Fruit fly (Drosophila melanogaster): ENCODE data around the gene CG43083.

The CG43083 gene

DNA sequence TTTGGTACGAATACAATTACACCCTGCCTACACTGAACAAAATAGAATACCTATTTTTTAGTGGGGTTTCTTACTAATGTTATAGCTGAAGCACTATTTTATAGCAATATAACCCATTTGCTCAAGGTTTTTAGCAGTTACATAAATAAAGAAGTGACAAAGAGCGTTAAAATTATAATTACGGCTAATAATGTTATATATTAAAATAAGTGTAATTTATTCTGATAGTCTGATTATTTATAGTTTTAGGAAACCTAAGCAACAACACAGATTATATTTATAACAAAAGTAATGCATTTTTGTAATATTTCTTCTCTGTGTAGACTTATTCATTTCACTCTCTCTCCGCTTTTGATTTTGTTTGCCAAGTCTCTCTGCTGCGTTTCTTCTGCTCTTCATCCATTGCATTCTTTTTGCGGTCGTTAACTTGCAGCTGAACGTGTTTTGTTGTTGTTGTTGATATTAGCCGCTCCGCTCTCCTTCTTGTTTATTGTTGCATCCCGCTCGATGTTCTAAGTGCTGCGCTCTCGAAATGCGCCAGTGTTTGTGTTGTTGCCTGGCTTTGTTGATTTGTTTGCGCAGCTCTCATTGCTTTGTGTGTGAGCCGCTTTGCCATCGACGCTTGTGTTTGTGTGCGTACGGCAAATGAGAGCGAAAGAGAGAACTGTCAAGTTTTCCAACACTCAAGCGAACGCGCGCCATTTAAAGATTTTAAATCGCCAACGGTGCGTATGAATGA, 22.5 kb upstream of the CG43083 start:
- TF ChIP-seq Myc (optimal IDR thresholded peaks at IDR 0.05) (no peak), Sin3A (optimal IDR thresholded peaks at IDR 0.05) (no peak), psq (optimal IDR thresholded peaks at IDR 0.05) (no peak)

- no peak for TF ChIP-seq Sin3A (optimal IDR thresholded peaks at IDR 0.05)
- TF ChIP-seq Myc (optimal IDR thresholded peaks at IDR 0.05): no peak
- no peak for TF ChIP-seq psq (optimal IDR thresholded peaks at IDR 0.05)
- no peak for TF ChIP-seq insv (optimal IDR thresholded peaks at IDR 0.05)
- TF ChIP-seq ttk (optimal IDR thresholded peaks at IDR 0.05): no peak
- no peak for TF ChIP-seq h (optimal IDR thresholded peaks at IDR 0.05)
These were observed 21.1 kb upstream of the CG43083 start for dm6 chr3L:15627295-15627694.

- TF ChIP-seq psq (optimal IDR thresholded peaks at IDR 0.05) (no peak), Sin3A (optimal IDR thresholded peaks at IDR 0.05) (no peak), Myc (optimal IDR thresholded peaks at IDR 0.05) (no peak), ttk (optimal IDR thresholded peaks at IDR 0.05) (no peak), insv (optimal IDR thresholded peaks at IDR 0.05) (no peak), h (optimal IDR thresholded peaks at IDR 0.05) (no peak)
These were observed 17.3 kb upstream of the CG43083 start for dm6 chr3L:15631067-15631466.

DNA sequence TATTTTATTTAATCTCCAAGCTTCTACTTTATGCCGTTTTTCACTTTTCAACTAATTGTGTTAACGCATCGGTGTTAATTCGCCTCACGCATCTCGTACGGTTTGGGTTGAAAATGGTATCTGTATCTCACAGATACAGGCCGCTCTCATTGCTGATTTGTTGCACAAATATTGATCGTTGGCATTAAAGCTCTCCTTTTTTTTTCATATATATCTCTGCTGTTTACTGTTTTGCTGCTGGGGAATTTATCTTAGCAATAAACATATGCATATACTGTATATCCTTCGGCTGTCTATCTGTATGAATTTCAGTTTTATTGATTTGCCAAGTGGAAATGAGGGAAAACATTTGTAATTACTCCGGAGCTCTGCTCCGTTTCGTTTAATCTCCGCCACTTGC, 15.7 kb upstream of the CG43083 start:
- no peak for TF ChIP-seq psq (optimal IDR thresholded peaks at IDR 0.05)
- no peak for TF ChIP-seq Sin3A (optimal IDR thresholded peaks at IDR 0.05)
- TF ChIP-seq Myc (optimal IDR thresholded peaks at IDR 0.05): no peak
- TF ChIP-seq h (optimal IDR thresholded peaks at IDR 0.05): no peak
- no peak for TF ChIP-seq ttk (optimal IDR thresholded peaks at IDR 0.05)

DNA sequence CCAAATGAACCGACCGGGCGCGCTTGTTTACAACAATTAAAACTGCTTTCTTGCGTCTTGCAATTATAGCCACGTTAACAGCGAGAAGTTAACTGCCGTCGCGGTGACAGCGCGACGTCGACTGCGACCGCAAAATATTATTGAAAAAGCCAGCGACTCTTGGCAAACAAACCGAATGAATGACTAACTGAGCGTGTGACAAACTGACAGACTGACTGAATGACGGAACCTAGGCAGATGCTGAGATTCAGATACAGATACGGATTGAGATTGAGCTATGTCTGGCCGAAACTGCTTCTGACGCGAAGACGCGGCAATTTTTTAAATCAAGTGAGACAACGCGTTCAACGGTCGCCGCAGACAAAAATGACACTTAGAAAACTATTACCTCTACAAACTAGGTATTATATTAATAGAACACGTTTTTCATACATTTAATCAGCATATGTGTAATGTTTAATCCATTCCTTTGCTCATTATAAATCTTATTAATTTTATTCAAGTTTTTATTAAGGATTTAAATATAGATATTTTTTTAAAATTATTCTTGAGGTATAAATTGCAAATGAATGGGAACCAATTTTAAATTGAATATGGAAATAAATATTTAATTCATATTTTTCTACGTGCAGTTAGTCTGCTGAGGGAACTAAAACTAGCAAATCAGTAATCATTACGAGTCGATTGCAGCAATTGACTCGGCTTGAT, 13.8 kb upstream of the CG43083 start:
- no peak for TF ChIP-seq insv (optimal IDR thresholded peaks at IDR 0.05)

- no peak for TF ChIP-seq Myc (optimal IDR thresholded peaks at IDR 0.05)
- TF ChIP-seq ttk (optimal IDR thresholded peaks at IDR 0.05): no peak
- TF ChIP-seq insv (optimal IDR thresholded peaks at IDR 0.05): no peak
- no peak for TF ChIP-seq psq (optimal IDR thresholded peaks at IDR 0.05)
- TF ChIP-seq h (optimal IDR thresholded peaks at IDR 0.05): no peak
- TF ChIP-seq Sin3A (optimal IDR thresholded peaks at IDR 0.05): no peak
These were observed 12.0 kb upstream of the CG43083 start for dm6 chr3L:15636359-15636758.

DNA sequence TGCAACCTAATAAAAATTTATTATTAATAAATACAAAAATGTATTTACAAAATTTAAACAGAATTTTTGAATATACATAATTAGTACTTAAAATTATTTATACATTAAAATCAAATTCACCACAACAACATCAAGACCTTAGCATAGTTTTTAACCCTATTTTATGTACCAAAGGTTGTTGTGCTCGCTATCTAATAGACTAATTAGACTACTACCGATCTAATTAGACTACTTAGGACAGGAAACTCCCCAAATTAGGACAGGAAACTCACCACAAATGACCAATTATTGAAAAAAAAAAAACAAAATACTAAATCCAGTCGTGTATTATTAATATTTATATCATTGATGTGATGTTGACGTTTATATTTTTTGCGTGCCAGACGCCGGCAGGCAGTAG, 11.4 kb upstream of the CG43083 start:
- TF ChIP-seq Sin3A (optimal IDR thresholded peaks at IDR 0.05) (no peak), Myc (optimal IDR thresholded peaks at IDR 0.05) (no peak), psq (optimal IDR thresholded peaks at IDR 0.05) (no peak), ttk (optimal IDR thresholded peaks at IDR 0.05) (no peak), h (optimal IDR thresholded peaks at IDR 0.05) (no peak)

- TF ChIP-seq psq (optimal IDR thresholded peaks at IDR 0.05): no peak
- no peak for TF ChIP-seq ttk (optimal IDR thresholded peaks at IDR 0.05)
- no peak for TF ChIP-seq h (optimal IDR thresholded peaks at IDR 0.05)
- no peak for TF ChIP-seq insv (optimal IDR thresholded peaks at IDR 0.05)
- no peak for TF ChIP-seq Myc (optimal IDR thresholded peaks at IDR 0.05)
- TF ChIP-seq Sin3A (optimal IDR thresholded peaks at IDR 0.05): no peak
These were observed 10.8 kb upstream of the CG43083 start for dm6 chr3L:15637618-15638017.

DNA sequence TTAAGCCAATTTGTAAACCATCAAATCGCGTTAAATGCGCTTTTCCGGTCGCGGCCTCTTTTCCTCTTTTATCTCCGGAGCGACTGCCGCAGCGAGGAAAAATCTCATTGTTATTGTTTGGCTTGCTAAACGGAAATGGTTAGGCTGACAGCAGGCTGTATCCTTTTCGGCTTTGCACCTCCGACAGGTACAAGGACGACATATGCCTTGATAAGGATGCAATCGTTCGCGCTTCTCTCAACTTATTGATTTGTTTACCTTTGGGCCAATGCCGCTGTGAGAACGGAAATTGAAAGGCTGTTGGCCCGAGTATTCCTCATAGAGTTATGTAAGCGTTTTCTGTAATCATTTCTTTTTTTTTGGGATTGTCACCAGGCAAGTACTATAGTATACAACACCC, 9.8 kb upstream of the CG43083 start:
- TF ChIP-seq Sin3A (optimal IDR thresholded peaks at IDR 0.05): no peak
- TF ChIP-seq h (optimal IDR thresholded peaks at IDR 0.05): no peak
- no peak for TF ChIP-seq psq (optimal IDR thresholded peaks at IDR 0.05)
- no peak for TF ChIP-seq insv (optimal IDR thresholded peaks at IDR 0.05)
- no peak for TF ChIP-seq ttk (optimal IDR thresholded peaks at IDR 0.05)
- no peak for TF ChIP-seq Myc (optimal IDR thresholded peaks at IDR 0.05)

dm6 chr3L:15639978-15640377, 8.4 kb upstream of the CG43083 start:
- TF ChIP-seq Sin3A (optimal IDR thresholded peaks at IDR 0.05) (no peak), Myc (optimal IDR thresholded peaks at IDR 0.05) (no peak), ttk (optimal IDR thresholded peaks at IDR 0.05) (no peak), insv (optimal IDR thresholded peaks at IDR 0.05) (no peak), h (optimal IDR thresholded peaks at IDR 0.05) (no peak), psq (optimal IDR thresholded peaks at IDR 0.05) (no peak)

DNA sequence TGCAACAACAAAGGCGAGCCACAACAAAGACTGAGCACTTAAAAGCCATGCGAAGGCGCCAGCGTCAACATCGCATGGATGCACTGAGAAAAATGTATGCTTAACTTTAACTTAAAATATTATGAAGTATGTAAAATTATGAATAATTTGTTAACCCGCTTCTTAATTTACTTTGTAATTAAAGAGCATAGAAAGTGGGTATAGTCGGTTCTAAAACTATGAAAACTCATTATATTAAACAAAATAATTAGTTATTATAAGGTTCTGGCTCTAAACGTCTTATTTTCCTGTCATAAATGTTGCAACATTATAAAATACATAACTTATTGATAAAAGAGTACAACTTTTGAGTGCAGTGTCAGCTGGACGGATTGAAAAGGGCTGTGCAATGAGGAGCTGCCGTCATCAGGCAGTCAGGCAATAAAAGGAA, 6.8 kb upstream of the CG43083 start:
- TF ChIP-seq Myc (optimal IDR thresholded peaks at IDR 0.05) (no peak), h (optimal IDR thresholded peaks at IDR 0.05) (no peak), psq (optimal IDR thresholded peaks at IDR 0.05) (no peak), insv (optimal IDR thresholded peaks at IDR 0.05) (no peak), ttk (optimal IDR thresholded peaks at IDR 0.05) (no peak), Sin3A (optimal IDR thresholded peaks at IDR 0.05) (no peak)

DNA sequence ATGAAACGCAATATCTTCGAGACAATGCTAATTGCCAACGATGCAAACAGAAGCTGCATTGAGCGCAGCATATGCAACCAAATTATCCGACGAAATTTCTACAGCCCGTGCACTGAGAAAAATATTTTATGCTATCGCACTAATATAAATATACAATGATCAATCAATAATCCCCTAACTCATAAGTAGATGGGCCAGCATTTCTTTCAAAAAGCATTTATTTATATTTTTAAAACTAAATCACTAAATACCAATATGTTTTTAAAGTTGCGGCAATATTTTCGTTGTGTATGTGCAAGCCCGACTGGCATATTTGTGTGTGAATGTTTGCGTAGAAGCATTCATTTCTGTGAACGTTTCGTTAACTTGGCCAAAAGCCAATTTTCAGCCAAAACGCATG, 2.2 kb upstream of the CG43083 start:
- TF ChIP-seq ttk (optimal IDR thresholded peaks at IDR 0.05): no peak
- TF ChIP-seq h (optimal IDR thresholded peaks at IDR 0.05): no peak
- no peak for TF ChIP-seq Myc (optimal IDR thresholded peaks at IDR 0.05)
- TF ChIP-seq psq (optimal IDR thresholded peaks at IDR 0.05): no peak
- no peak for TF ChIP-seq insv (optimal IDR thresholded peaks at IDR 0.05)
- no peak for TF ChIP-seq Sin3A (optimal IDR thresholded peaks at IDR 0.05)

DNA sequence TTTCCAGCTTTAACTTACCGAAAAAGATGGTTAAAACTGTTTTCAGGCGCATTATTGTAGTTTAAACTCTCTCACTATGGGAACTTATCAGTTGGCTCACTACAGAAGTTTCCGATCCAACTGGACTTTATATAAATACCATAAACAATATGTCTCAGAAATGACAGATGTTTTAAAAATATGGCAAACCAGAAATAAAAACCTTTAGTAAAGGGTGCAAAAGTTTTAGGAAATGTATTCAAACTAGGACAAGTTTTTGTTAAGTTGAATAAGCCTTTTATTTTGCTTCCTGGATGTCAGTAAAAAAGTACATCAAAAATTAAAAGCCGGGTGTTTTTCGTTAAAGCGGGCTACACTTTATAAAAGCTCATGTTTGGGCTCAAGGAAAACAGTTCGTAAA, 1.2 kb downstream of the CG43083 start, which contains the start of the genes Eig71Ea and Eig71Eb:
Gene Eig71Ea, minus strand, starts transcription at position 101 of the 400 bp plus-strand sequence.
Gene Eig71Eb, plus strand, starts transcription at position 376 of the 400 bp plus-strand sequence.
- no peak for TF ChIP-seq insv (optimal IDR thresholded peaks at IDR 0.05)
- no peak for TF ChIP-seq h (optimal IDR thresholded peaks at IDR 0.05)
- TF ChIP-seq ttk (optimal IDR thresholded peaks at IDR 0.05): no peak

Data from Kc167 (cell line).